Worm (Caenorhabditis elegans): ENCODE measurements around the gene aqp-4.

aqp-4 gene

ce11 chrV:9777645-9778044 lies 40.3 kb downstream of the aqp-4 start, which contains the start of gene smg-4:
TSS of gene smg-4 (minus strand) at chrV:9777745.
- TF ChIP-seq ceh-62 (tag; optimal IDR thresholded peaks at IDR 0.05) = no peak

ce11 chrV:9779418-9779817 lies 42.1 kb downstream of the aqp-4 start, which contains the start of gene F46B6.4:
TSS of gene F46B6.4 (minus strand) at chrV:9779518.
- TF ChIP-seq lim-7 (GFP tag; IDR thresholded peaks at IDR 0.05) = no peak
- no peak for TF ChIP-seq nhr-48 (tag; optimal IDR thresholded peaks at IDR 0.05)
- no peak for TF ChIP-seq ztf-7 (tag; optimal IDR thresholded peaks at IDR 0.05)
- TF ChIP-seq ces-1 (GFP tag; optimal IDR thresholded peaks at IDR 0.05) = no peak
- no peak for TF ChIP-seq lir-3 (tag; optimal IDR thresholded peaks at IDR 0.05)
- no peak for TF ChIP-seq hmg-1.1 (GFP tag; IDR thresholded peaks at IDR 0.05)
- TF ChIP-seq mxl-3 (GFP tag; optimal IDR thresholded peaks at IDR 0.05) = no peak
- no peak for TF ChIP-seq ztf-11 (tag; optimal IDR thresholded peaks at IDR 0.05)
- TF ChIP-seq mep-1 (tag; optimal IDR thresholded peaks at IDR 0.05) = no peak
- TF ChIP-seq dve-1 (tag; optimal IDR thresholded peaks at IDR 0.05; ENCODE audit: insufficient read depth) = no peak
- TF ChIP-seq aly-2 (tag; optimal IDR thresholded peaks at IDR 0.05) = no peak
- no peak for TF ChIP-seq ZK337.2 (GFP tag; IDR thresholded peaks at IDR 0.05)
- no peak for TF ChIP-seq egl-27 (tag; optimal IDR thresholded peaks at IDR 0.05)
- TF ChIP-seq F49E8.2 (tag; optimal IDR thresholded peaks at IDR 0.05; ENCODE audit: borderline replicate concordance) = no peak
- no peak for TF ChIP-seq dmd-8 (GFP tag; IDR thresholded peaks at IDR 0.05)
- TF ChIP-seq madf-9 (GFP tag; conservative IDR thresholded peaks at IDR 0.05) = no peak
- no peak for TF ChIP-seq lin-1 (GFP tag; IDR thresholded peaks at IDR 0.05)
- TF ChIP-seq unc-39 (tag; optimal IDR thresholded peaks at IDR 0.05) = no peak
- TF ChIP-seq lsy-2 (tag; optimal IDR thresholded peaks at IDR 0.05) = no peak
- TF ChIP-seq mdl-1 (tag; optimal IDR thresholded peaks at IDR 0.05) = no peak

ce11 chrV:9782045-9782444 lies 44.7 kb downstream of the aqp-4 start:
- TF ChIP-seq nhr-111 (GFP tag; optimal IDR thresholded peaks at IDR 0.05) = no peak
- TF ChIP-seq unc-62 (GFP tag; optimal IDR thresholded peaks at IDR 0.05 in 1 of 2) = peak in 1 of 2 experiments; percentile 91
- TF ChIP-seq unc-62 (tag; optimal IDR thresholded peaks at IDR 0.05) = no peak

- no peak for TF ChIP-seq nhr-11 (tag; optimal IDR thresholded peaks at IDR 0.05)
- no peak for TF ChIP-seq php-3 (GFP tag; IDR thresholded peaks at IDR 0.05)
- no peak for TF ChIP-seq lin-39 (tag; optimal IDR thresholded peaks at IDR 0.05)
- TF ChIP-seq snpc-1.2 (GFP tag; IDR thresholded peaks at IDR 0.05) = no peak
- TF ChIP-seq spr-3 (GFP tag; optimal IDR thresholded peaks at IDR 0.05) = no peak
- no peak for TF ChIP-seq F37D6.2 (tag; optimal IDR thresholded peaks at IDR 0.05)
- TF ChIP-seq dmd-9 (GFP tag; IDR thresholded peaks at IDR 0.05) = no peak
- TF ChIP-seq lin-29 (GFP tag; IDR thresholded peaks at IDR 0.05) = no peak
- no peak for TF ChIP-seq ZK546.5 (tag; optimal IDR thresholded peaks at IDR 0.05)
- TF ChIP-seq lsy-2 (tag; optimal IDR thresholded peaks at IDR 0.05) = no peak
Observed at ce11 chrV:9782969-9783368, 45.6 kb downstream of the aqp-4 start, which contains the start of gene F46B6.5. TSS of gene F46B6.5 (minus strand) at chrV:9783069.

- no peak for TF ChIP-seq lin-13 (GFP tag; optimal IDR thresholded peaks at IDR 0.05)
- TF ChIP-seq ceh-32 (tag; optimal IDR thresholded peaks at IDR 0.05; ENCODE audit: poor library complexity) = no peak
- no peak for TF ChIP-seq nhr-111 (GFP tag; optimal IDR thresholded peaks at IDR 0.05)
- no peak for TF ChIP-seq tra-1 (GFP tag; IDR thresholded peaks at IDR 0.05)
- TF ChIP-seq aha-1 (tag) = no peak
- no peak for TF ChIP-seq ces-1 (GFP tag; optimal IDR thresholded peaks at IDR 0.05)
Observed at ce11 chrV:9784215-9784614, 46.9 kb downstream of the aqp-4 start.

Measured in whole organism, L4 larva.